Worm (Caenorhabditis elegans): Measurements from ENCODE around the gene eif-2Bdelta.

ce11 chrV:9536505-9536904 is 22.9 kb downstream of the eif-2Bdelta start, which contains the start of gene C50F4.4:
- TF ChIP-seq B0035.1 (tag; optimal IDR thresholded peaks at IDR 0.05) (no peak), F33H1.4 (GFP tag; IDR thresholded peaks at IDR 0.05) (no peak), lsl-1 (GFP tag; optimal IDR thresholded peaks at IDR 0.05) (peak; percentile 80), aptf-2 (GFP tag; conservative IDR thresholded peaks at IDR 0.05) (no peak), ztf-25 (GFP tag; IDR thresholded peaks at IDR 0.05) (no peak), zfh-2 (GFP tag; conservative IDR thresholded peaks at IDR 0.05) (no peak), pha-4 (tag; optimal IDR thresholded peaks at IDR 0.05) (no peak), sea-2 (GFP tag; IDR thresholded peaks at IDR 0.05) (no peak), athp-1 (tag; optimal IDR thresholded peaks at IDR 0.05) (no peak), unc-62 (GFP tag; optimal IDR thresholded peaks at IDR 0.05) (no peak), snpc-4 (GFP tag; optimal IDR thresholded peaks at IDR 0.05) (no peak), snpc-4 (tag; optimal IDR thresholded peaks at IDR 0.05) (peak in 2 of 4 experiments; percentile 3 to 27)
